Fruit fly (Drosophila melanogaster): ENCODE measurements around the gene BigH1.

The BigH1 gene

dm6 chr3R:14654231-14654975 lies 8.8 kb upstream of the BigH1 start:
- TF ChIP-seq Dbx (GFP tag; IDR thresholded peaks at IDR 0.05) (peak; percentile 57; the same call in 2 of the 3 replicates), al (GFP tag; IDR thresholded peaks at IDR 0.05) (peak; percentile 7; the same call in 1 of the 2 replicates), psq (GFP tag; optimal IDR thresholded peaks at IDR 0.05) (peak; percentile 86), CHES-1-like (GFP tag; optimal IDR thresholded peaks at IDR 0.05) (peak; percentile 22), sob (GFP tag; IDR thresholded peaks at IDR 0.05) (peak; percentile 14; the same call in 1 of the 2 replicates), Ets65A (GFP tag) (peak; percentile 85), stwl (tag; optimal IDR thresholded peaks at IDR 0.05) (no peak), CG31224 (GFP tag; IDR thresholded peaks at IDR 0.05) (peak; percentile 38; the same call in 1 of the 2 replicates), ATbp (GFP tag; optimal IDR thresholded peaks at IDR 0.05) (peak; percentile 44), CG17328 (GFP tag; IDR thresholded peaks at IDR 0.05) (0 out of 2 replicates have a peak, but pooled peaks have one; percentile 28), CG7786 (GFP tag; optimal IDR thresholded peaks at IDR 0.05) (peak; percentile 26), CG34422 (GFP tag; IDR thresholded peaks at IDR 0.05) (peak; percentile 71), ci (GFP tag; IDR thresholded peaks at IDR 0.05) (peak; percentile 46; the same call in 1 of the 3 replicates), run (tag; optimal IDR thresholded peaks at IDR 0.05) (no peak), slbo (GFP tag; IDR thresholded peaks at IDR 0.05) (no peak), CG34224 (GFP tag; IDR thresholded peaks at IDR 0.05; ENCODE audit: partially characterized antibody) (peak; percentile 15; the same call in 1 of the 3 replicates), eyg (GFP tag; optimal IDR thresholded peaks at IDR 0.05) (peak; percentile 11), CG10274 (GFP tag; optimal IDR thresholded peaks at IDR 0.05) (peak; percentile 98), Med (GFP tag) (peak; percentile 72), Hsf (GFP tag; optimal IDR thresholded peaks at IDR 0.05) (no peak), CG1647 (GFP tag; optimal IDR thresholded peaks at IDR 0.05) (no peak), CG4360 (GFP tag; IDR thresholded peaks at IDR 0.05) (peak; percentile 63), ara (GFP tag; IDR thresholded peaks at IDR 0.05) (0 out of 2 replicates have a peak, but pooled peaks have one; percentile 12), nom (GFP tag; optimal IDR thresholded peaks at IDR 0.05) (peak; percentile 22), CG14441 (GFP tag; IDR thresholded peaks at IDR 0.05) (no peak), CG12769 (tag; optimal IDR thresholded peaks at IDR 0.05) (peak; percentile 42), CG1603 (tag; optimal IDR thresholded peaks at IDR 0.05) (peak; percentile 35), sd (tag; optimal IDR thresholded peaks at IDR 0.05) (peak; percentile 7), crol (GFP tag; IDR thresholded peaks at IDR 0.05) (peak; percentile 96), CG8290 (GFP tag; optimal IDR thresholded peaks at IDR 0.05) (no peak), CG8290 (tag; optimal IDR thresholded peaks at IDR 0.05) (peak in 1 of 2 experiments; percentile 12), Dek (tag; optimal IDR thresholded peaks at IDR 0.05) (peak; percentile 11), CG16813 (GFP tag; IDR thresholded peaks at IDR 0.05; ENCODE audit: partially characterized antibody) (no peak), mld (GFP tag; IDR thresholded peaks at IDR 0.05; ENCODE audit: partially characterized antibody) (0 out of 3 replicates have a peak, but pooled peaks have one; percentile 9), sr (GFP tag; IDR thresholded peaks at IDR 0.05) (peak; percentile 40; the same call in 1 of the 3 replicates), Adf1 (GFP tag; IDR thresholded peaks at IDR 0.05) (no peak), CG3163 (GFP tag; optimal IDR thresholded peaks at IDR 0.05) (peak; percentile 70), ranshi (GFP tag; IDR thresholded peaks at IDR 0.05) (0 out of 2 replicates have a peak, but pooled peaks have one; percentile 4)

Measured in whole organism, embryonic.